Worm (Caenorhabditis elegans) whole organism, young adult: ENCODE measurements around the gene T01H10.11.
A peak's percentile ranks its signal among the peaks of the same experiment; 100 is the strongest.

ENCODE experiments used
- F52B5.7 ChIP-seq: sonication (generic microtip); optimal IDR thresholded peaks from 2 replicates; lab custom pipeline; 2016; ENCODE audit warnings: mild to moderate bottlenecking, missing genetic modification characterization, missing compliant biosample characterization
- F55B11.4 ChIP-seq: sonication (generic microtip); optimal IDR thresholded peaks from 2 replicates; lab custom pipeline; 2016; ENCODE audit warnings: missing compliant biosample characterization, missing genetic modification characterization, borderline replicate concordance; ENCODE audit not compliant: insufficient read depth
- F57C9.4 ChIP-seq: sonication (generic microtip); optimal IDR thresholded peaks from 2 replicates; lab custom pipeline; 2017; ENCODE audit warnings: mild to moderate bottlenecking, missing genetic modification characterization, missing compliant biosample characterization
- K11D2.4 ChIP-seq: fragments of 200-800 bp; sonication (Bioruptor generic); IDR thresholded peaks from 2 replicates; pipeline ENCODE4 v1.3.6; 2022; ENCODE audit warnings: missing genetic modification reagents, missing genetic modification characterization, missing compliant biosample characterization
- K12H6.12 ChIP-seq: fragments of 200-800 bp; sonication (Bioruptor generic); optimal IDR thresholded peaks from 2 replicates; lab custom pipeline; 2018; ENCODE audit warnings: mild to moderate bottlenecking, missing genetic modification characterization, missing compliant biosample characterization
- T07F8.4 ChIP-seq: sonication (generic microtip); optimal IDR thresholded peaks from 2 replicates; lab custom pipeline; 2016; ENCODE audit warnings: mild to moderate bottlenecking, missing genetic modification characterization, moderate library complexity, missing compliant biosample characterization
- Y53G8AR.9 ChIP-seq: fragments of 200-800 bp; sonication (Bioruptor generic); conservative IDR thresholded peaks from 2 replicates; pipeline ENCODE4 v1.3.6; 2022; ENCODE audit warnings: missing genetic modification reagents, missing genetic modification characterization, missing compliant biosample characterization
- Y67H2A.10 ChIP-seq: fragments of 200-800 bp; sonication (Bioruptor generic); conservative IDR thresholded peaks from 2 replicates; pipeline ENCODE4 v1.3.6; 2022; ENCODE audit warnings: missing genetic modification reagents, missing genetic modification characterization, missing compliant biosample characterization
- ZK185.1 ChIP-seq: sonication (generic microtip); optimal IDR thresholded peaks from 2 replicates; lab custom pipeline; 2016; ENCODE audit warnings: mild to moderate bottlenecking, missing genetic modification characterization, missing compliant biosample characterization; ENCODE audit not compliant: poor library complexity, severe bottlenecking
- aptf-2 ChIP-seq: fragments of 200-800 bp; sonication (Bioruptor generic); conservative IDR thresholded peaks from 2 replicates; pipeline ENCODE4 v1.3.6; 2022; ENCODE audit warnings: missing genetic modification reagents, missing genetic modification characterization, missing compliant biosample characterization
- aptf-3 ChIP-seq: fragments of 200-800 bp; sonication (Bioruptor generic); IDR thresholded peaks from 2 replicates; pipeline ENCODE4 v1.3.6; 2022; ENCODE audit warnings: missing genetic modification characterization, missing compliant biosample characterization
- atf-7 ChIP-seq: sonication (generic microtip); optimal IDR thresholded peaks from 2 replicates; lab custom pipeline; 2017; ENCODE audit warnings: mild to moderate bottlenecking, missing genetic modification characterization, missing compliant biosample characterization
- attf-5 ChIP-seq: fragments of 200-800 bp; sonication (Bioruptor generic); optimal IDR thresholded peaks from 2 replicates; lab custom pipeline; 2018; ENCODE audit warnings: mild to moderate bottlenecking, missing genetic modification characterization, missing compliant biosample characterization
- bed-2 ChIP-seq: fragments of 200-800 bp; sonication (Bioruptor generic); IDR thresholded peaks from 2 replicates; pipeline ENCODE4 v1.3.6; 2022; ENCODE audit warnings: missing genetic modification reagents, missing genetic modification characterization, missing compliant biosample characterization
- ccch-3 ChIP-seq: fragments of 200-800 bp; sonication (Bioruptor generic); optimal IDR thresholded peaks from 2 replicates; lab custom pipeline; 2018; ENCODE audit warnings: mild to moderate bottlenecking, missing genetic modification characterization, missing compliant biosample characterization
- cebp-1 ChIP-seq, 2 experiments: fragments of 200-800 bp in 1 of 2; sonication (Bioruptor generic) in 1 of 2; sonication (generic microtip) in 1 of 2; IDR thresholded peaks in 1 of 2; optimal IDR thresholded peaks in 1 of 2; 2 replicates each; pipeline versions ENCODE4 v1.3.6 to Lab custom; 2017 to 2022; ENCODE audit warnings: missing compliant biosample characterization in 2 of 2, missing genetic modification characterization in 2 of 2, mild to moderate bottlenecking in 1 of 2, missing genetic modification reagents in 1 of 2, moderate library complexity in 1 of 2
- ceh-100 ChIP-seq: fragments of 200-800 bp; sonication (Bioruptor generic); IDR thresholded peaks from 2 replicates; pipeline ENCODE4 v1.3.6; 2022; ENCODE audit warnings: missing genetic modification reagents, missing genetic modification characterization, missing compliant biosample characterization
- ceh-79 ChIP-seq: sonication (generic microtip); optimal IDR thresholded peaks from 2 replicates; lab custom pipeline; 2017; ENCODE audit warnings: mild to moderate bottlenecking, missing genetic modification characterization, missing compliant biosample characterization
- die-1 ChIP-seq: sonication (generic microtip); optimal IDR thresholded peaks from 2 replicates; lab custom pipeline; 2016; ENCODE audit warnings: missing genotype, mild to moderate bottlenecking, missing genetic modification characterization, missing compliant biosample characterization
- dpl-1 ChIP-seq: fragments of 150-350 bp; optimal IDR thresholded peaks from 2 replicates; lab custom pipeline; 2014; ENCODE audit warnings: missing biosample characterization, missing genetic modification reagents, missing genetic modification characterization
- egl-18 ChIP-seq: fragments of 200-800 bp; sonication (Bioruptor generic); IDR thresholded peaks from 2 replicates; pipeline ENCODE4 v1.3.6; 2022; ENCODE audit warnings: missing genetic modification reagents, missing genetic modification characterization, missing compliant biosample characterization
- egl-44 ChIP-seq: fragments of 200-800 bp; sonication (Bioruptor generic); IDR thresholded peaks from 2 replicates; pipeline ENCODE4 v1.3.6; 2022; ENCODE audit warnings: missing genetic modification reagents, missing genetic modification characterization, missing compliant biosample characterization
- him-1 ChIP-seq: sonication (generic microtip); optimal IDR thresholded peaks from 2 replicates; lab custom pipeline; 2016; ENCODE audit warnings: missing genotype, missing genetic modification reagents, missing genetic modification characterization, missing compliant biosample characterization
- hlh-26 ChIP-seq: fragments of 200-800 bp; sonication (Bioruptor generic); conservative IDR thresholded peaks from 2 replicates; pipeline ENCODE4 v1.3.6; 2022; ENCODE audit warnings: missing genetic modification reagents, missing genetic modification characterization, missing compliant biosample characterization
- hmg-1.2 ChIP-seq: fragments of 200-800 bp; sonication (Bioruptor generic); IDR thresholded peaks from 2 replicates; pipeline ENCODE4 v1.3.6; 2022; ENCODE audit warnings: missing genetic modification reagents, missing genetic modification characterization, missing compliant biosample characterization
- hmg-20 ChIP-seq: fragments of 200-800 bp; sonication (Bioruptor generic); IDR thresholded peaks from 2 replicates; pipeline ENCODE4 v1.3.6; 2022; ENCODE audit warnings: missing genetic modification reagents, missing genetic modification characterization, missing compliant biosample characterization
- hsf-1 ChIP-seq: fragments of 200-800 bp; sonication (Bioruptor generic); IDR thresholded peaks from 2 replicates; pipeline ENCODE4 v1.3.6; 2022; ENCODE audit warnings: missing genetic modification reagents, missing genetic modification characterization, missing compliant biosample characterization
- let-526 ChIP-seq: fragments of 200-800 bp; sonication (Bioruptor generic); IDR thresholded peaks from 2 replicates; pipeline ENCODE4 v1.3.6; 2022; ENCODE audit warnings: missing genetic modification reagents, missing genetic modification characterization, missing compliant biosample characterization
- lin-26 ChIP-seq: fragments of 200-800 bp; sonication (Bioruptor generic); IDR thresholded peaks from 2 replicates; pipeline ENCODE4 v1.3.6; 2022; ENCODE audit warnings: missing genetic modification reagents, missing genetic modification characterization, missing compliant biosample characterization
- lin-35 ChIP-seq, 3 experiments: fragments of 150-350 bp in 2 of 3; sonication (generic microtip) in 1 of 3; optimal IDR thresholded peaks; 2 replicates each; lab custom pipeline; 2014 to 2018; ENCODE audit warnings: missing biosample characterization in 3 of 3, missing genetic modification characterization in 3 of 3, missing genetic modification reagents in 3 of 3
- lin-40 ChIP-seq: sonication (generic microtip); optimal IDR thresholded peaks from 2 replicates; lab custom pipeline; 2016; ENCODE audit warnings: missing genetic modification characterization, mild to moderate bottlenecking, missing compliant biosample characterization, missing genotype, missing genetic modification reagents
- madf-10 ChIP-seq: sonication (generic microtip); optimal IDR thresholded peaks from 2 replicates; lab custom pipeline; 2016; ENCODE audit warnings: mild to moderate bottlenecking, missing genetic modification characterization, missing compliant biosample characterization
- madf-8 ChIP-seq: fragments of 200-800 bp; sonication (Bioruptor generic); conservative IDR thresholded peaks from 2 replicates; pipeline ENCODE4 v1.3.6; 2022; ENCODE audit warnings: missing genetic modification reagents, missing genetic modification characterization, missing compliant biosample characterization
- mes-4 ChIP-seq: sonication (generic microtip); optimal IDR thresholded peaks from 2 replicates; lab custom pipeline; 2016; ENCODE audit warnings: missing genotype, missing genetic modification characterization, missing compliant biosample characterization
- nfya-2 ChIP-seq: fragments of 200-800 bp; sonication (Bioruptor generic); IDR thresholded peaks from 2 replicates; pipeline ENCODE4 v1.3.6; 2022; ENCODE audit warnings: missing genetic modification reagents, missing genetic modification characterization, missing compliant biosample characterization
- nhr-179 ChIP-seq: sonication (generic microtip); optimal IDR thresholded peaks from 2 replicates; lab custom pipeline; 2016; ENCODE audit warnings: mild to moderate bottlenecking, missing genetic modification characterization, missing compliant biosample characterization
- nhr-80 ChIP-seq: sonication (generic microtip); optimal IDR thresholded peaks from 2 replicates; lab custom pipeline; 2016; ENCODE audit warnings: missing genetic modification characterization, missing compliant biosample characterization
- nhr-90 ChIP-seq: sonication (generic microtip); optimal IDR thresholded peaks from 2 replicates; lab custom pipeline; 2016; ENCODE audit warnings: missing genotype, mild to moderate bottlenecking, missing genetic modification characterization, missing compliant biosample characterization
- pha-4 ChIP-seq: fragments of 150-350 bp; sonication (generic microtip); optimal IDR thresholded peaks from 2 replicates; lab custom pipeline; 2014; ENCODE audit warnings: missing biosample characterization, missing genetic modification reagents, missing genetic modification characterization
- rec-8 ChIP-seq, 2 experiments: sonication (generic microtip); optimal IDR thresholded peaks; 2 replicates each; lab custom pipeline; 2016; ENCODE audit warnings: mild to moderate bottlenecking in 2 of 2, missing genetic modification characterization in 2 of 2, missing genetic modification reagents in 2 of 2, missing genotype in 2 of 2, missing biosample characterization in 1 of 2, missing compliant biosample characterization in 1 of 2, moderate library complexity in 1 of 2
- repo-1 ChIP-seq: sonication (generic microtip); optimal IDR thresholded peaks from 2 replicates; lab custom pipeline; 2017; ENCODE audit warnings: mild to moderate bottlenecking, missing genetic modification characterization, missing compliant biosample characterization
- sdz-38 ChIP-seq: sonication (generic microtip); optimal IDR thresholded peaks from 2 replicates; lab custom pipeline; 2016; ENCODE audit warnings: missing genotype, missing genetic modification characterization, missing compliant biosample characterization
- snpc-1.3 ChIP-seq: sonication (generic microtip); optimal IDR thresholded peaks from 2 replicates; lab custom pipeline; 2017; ENCODE audit warnings: missing genetic modification characterization, mild to moderate bottlenecking, missing compliant biosample characterization, antibody characterized with exemption, moderate library complexity, missing genotype, missing genetic modification reagents; ENCODE audit not compliant: insufficient read depth
- tlf-1 ChIP-seq: fragments of 200-800 bp; sonication (Bioruptor generic); optimal IDR thresholded peaks from 2 replicates; lab custom pipeline; 2018; ENCODE audit warnings: mild to moderate bottlenecking, missing genetic modification characterization, missing compliant biosample characterization
- unc-130 ChIP-seq: sonication (generic microtip); optimal IDR thresholded peaks from 2 replicates; lab custom pipeline; 2016; ENCODE audit warnings: missing genetic modification reagents, missing genetic modification characterization, missing compliant biosample characterization
- unc-62 ChIP-seq: fragments of 150-350 bp; optimal IDR thresholded peaks from 2 replicates; lab custom pipeline; 2014; ENCODE audit warnings: missing biosample characterization, missing genetic modification reagents, missing genetic modification characterization
- ztf-25 ChIP-seq: fragments of 200-800 bp; sonication (Bioruptor generic); IDR thresholded peaks from 2 replicates; pipeline ENCODE4 v1.3.6; 2022; ENCODE audit warnings: missing genetic modification reagents, missing genetic modification characterization, missing compliant biosample characterization
- ztf-3 ChIP-seq: fragments of 200-800 bp; sonication (Bioruptor generic); optimal IDR thresholded peaks from 2 replicates; lab custom pipeline; 2018; ENCODE audit warnings: mild to moderate bottlenecking, missing genetic modification characterization, missing compliant biosample characterization

T01H10.11 gene

ce11 chrX:12106004-12106403 is 17.2 kb upstream of the T01H10.11 start (continued):
- TF ChIP-seq let-526, result peak; percentile 92
- peak; percentile 46 for TF ChIP-seq unc-130
- TF ChIP-seq egl-44 (GFP tag; lab: Robert Waterston, UW), result peak; percentile 91
- TF ChIP-seq F55B11.4 (tag; lab: Kevin White, UChicago), result no peak
- TF ChIP-seq madf-8 (GFP tag; lab: Robert Waterston, UW), result no peak
- TF ChIP-seq hsf-1 (GFP tag; lab: Robert Waterston, UW), result no peak
- TF ChIP-seq attf-5 (GFP tag; lab: Kevin White, UChicago), result no peak
- peak; percentile 81 to 93 for TF ChIP-seq rec-8 (tag; optimal IDR thresholded peaks at IDR 0.05; lab: Kevin White, UChicago)
- TF ChIP-seq repo-1 (tag; lab: Kevin White, UChicago), result peak; percentile 82
- TF ChIP-seq him-1 (tag; lab: Kevin White, UChicago), result peak; percentile 97
- TF ChIP-seq die-1 (tag; lab: Kevin White, UChicago), result peak; percentile 98
- peak; percentile 87 for TF ChIP-seq T07F8.4
- TF ChIP-seq aptf-3 (GFP tag; lab: Robert Waterston, UW), result no peak
- peak; percentile 88 for TF ChIP-seq lin-40 (tag; lab: Kevin White, UChicago)
- peak; percentile 21 for TF ChIP-seq dpl-1 (GFP tag; lab: Kevin White, UChicago)
- TF ChIP-seq Y67H2A.10 (GFP tag; lab: Robert Waterston, UW), result peak; percentile 73
- no peak for TF ChIP-seq F57C9.4
- TF ChIP-seq hlh-26 (GFP tag; lab: Robert Waterston, UW), result no peak
- TF ChIP-seq mes-4, result peak; percentile 90
- peak; percentile 60 for TF ChIP-seq hmg-20 (GFP tag; lab: Robert Waterston, UW)
- peak; percentile 84 for TF ChIP-seq Y53G8AR.9 (GFP tag; lab: Robert Waterston, UW)
- no peak for TF ChIP-seq pha-4 (tag; lab: Kevin White, UChicago)
- TF ChIP-seq ztf-25, result peak; percentile 98
- TF ChIP-seq ztf-3, result peak; percentile 67
- no peak for TF ChIP-seq nfya-2
- peak; percentile 65 for TF ChIP-seq tlf-1
- peak; percentile 89 for TF ChIP-seq egl-18 (GFP tag; lab: Robert Waterston, UW)
- peak; percentile 87 for TF ChIP-seq F52B5.7 (tag; lab: Kevin White, UChicago)
- peak in 1 of 3 experiments; percentile 89 for TF ChIP-seq lin-35 (GFP tag; optimal IDR thresholded peaks at IDR 0.05; lab: Kevin White, UChicago)
- TF ChIP-seq nhr-80 (tag; lab: Kevin White, UChicago), result peak; percentile 59
- TF ChIP-seq hmg-1.2 (GFP tag; lab: Robert Waterston, UW), result peak; percentile 89
- TF ChIP-seq ZK185.1, result peak; percentile 95
- TF ChIP-seq sdz-38 (tag; lab: Kevin White, UChicago), result peak; percentile 41
- TF ChIP-seq snpc-1.3 (tag; lab: Kevin White, UChicago), result peak; percentile 74
- peak; percentile 79 for TF ChIP-seq K12H6.12
- TF ChIP-seq nhr-90 (tag; lab: Kevin White, UChicago), result peak; percentile 93
- TF ChIP-seq madf-10 (tag; lab: Kevin White, UChicago), result peak; percentile 85
- TF ChIP-seq ceh-100, result peak; percentile 52
- no peak for TF ChIP-seq unc-62 (GFP tag; lab: Kevin White, UChicago)
- peak; percentile 76 for TF ChIP-seq ceh-79 (tag; lab: Kevin White, UChicago)
- no peak; the same call in 1 of the 2 replicates for TF ChIP-seq aptf-2
- TF ChIP-seq K11D2.4, result peak; percentile 88
- TF ChIP-seq lin-26, result peak; percentile 99
- peak; percentile 67 for TF ChIP-seq atf-7 (tag; lab: Kevin White, UChicago)
- TF ChIP-seq nhr-179, result no peak
- TF ChIP-seq ccch-3 (GFP tag; lab: Kevin White, UChicago), result peak; percentile 12
- TF ChIP-seq bed-2 (GFP tag; lab: Robert Waterston, UW), result 0 out of 2 replicates have a peak, but pooled peaks have one; percentile 47
- peak; percentile 40; the same call in 1 of the 2 replicates for TF ChIP-seq cebp-1 (GFP tag; IDR thresholded peaks at IDR 0.05; lab: Robert Waterston, UW)
- no peak for TF ChIP-seq cebp-1 (tag; optimal IDR thresholded peaks at IDR 0.05; lab: Kevin White, UChicago)
